Worm (Caenorhabditis elegans) whole organism, L4 larva: ENCODE data around the gene srx-23.

Experiments used
- D1046.2 ChIP-seq: fragments of 200-800 bp; sonication (Bioruptor generic); IDR thresholded peaks from 2 replicates; pipeline ENCODE4 v1.3.6; 2022; ENCODE audit warnings: missing genetic modification characterization, missing compliant biosample characterization
- F26F4.8 ChIP-seq: fragments of 200-800 bp; sonication (Bioruptor generic); conservative IDR thresholded peaks from 2 replicates; pipeline ENCODE4 v1.3.6; 2022; ENCODE audit warnings: missing genetic modification characterization, missing compliant biosample characterization
- F37D6.2 ChIP-seq: sonication (generic microtip); optimal IDR thresholded peaks from 2 replicates; lab custom pipeline; 2016; ENCODE audit warnings: mild to moderate bottlenecking, missing genetic modification characterization, missing compliant biosample characterization
- F44E2.7 ChIP-seq: fragments of 200-800 bp; sonication (Bioruptor generic); IDR thresholded peaks from 2 replicates; pipeline ENCODE4 v2.1.2; 2022; ENCODE audit warnings: missing genetic modification characterization, missing compliant biosample characterization
- F49E8.2 ChIP-seq: sonication (generic microtip); optimal IDR thresholded peaks from 2 replicates; lab custom pipeline; 2016; ENCODE audit warnings: missing compliant biosample characterization, mild to moderate bottlenecking, missing genetic modification characterization, borderline replicate concordance
- T20F7.1 ChIP-seq: fragments of 200-800 bp; sonication (Bioruptor generic); optimal IDR thresholded peaks from 2 replicates; lab custom pipeline; 2018; ENCODE audit warnings: mild to moderate bottlenecking, missing genetic modification characterization, missing compliant biosample characterization
- T26A8.4 ChIP-seq: fragments of 200-800 bp; sonication (Bioruptor generic); IDR thresholded peaks from 2 replicates; pipeline ENCODE4 v1.3.6; 2022; ENCODE audit warnings: missing genetic modification characterization, missing compliant biosample characterization
- Y105C5A.15 ChIP-seq: fragments of 200-800 bp; sonication (Bioruptor generic); IDR thresholded peaks from 2 replicates; pipeline ENCODE4 v1.3.6; 2022; ENCODE audit warnings: missing genetic modification characterization, missing compliant biosample characterization
- Y75B8A.6 ChIP-seq: fragments of 200-800 bp; sonication (Bioruptor generic); IDR thresholded peaks from 2 replicates; pipeline ENCODE4 v1.3.6; 2022; ENCODE audit warnings: missing genetic modification reagents, missing genetic modification characterization, missing compliant biosample characterization
- ZK337.2 ChIP-seq: fragments of 200-800 bp; sonication (Bioruptor generic); IDR thresholded peaks from 2 replicates; pipeline ENCODE4 v1.3.6; 2022; ENCODE audit warnings: missing genetic modification reagents, missing genetic modification characterization, missing compliant biosample characterization
- aha-1 ChIP-seq: fragments of 150-350 bp; peaks from one replicate; lab custom pipeline; 2014; ENCODE audit warnings: missing biosample characterization, missing genetic modification characterization
- attf-4 ChIP-seq: sonication (generic microtip); optimal IDR thresholded peaks from 3 replicates; lab custom pipeline; 2017; ENCODE audit warnings: missing biosample characterization, missing genetic modification characterization
- ceh-62 ChIP-seq: sonication (generic microtip); optimal IDR thresholded peaks from 2 replicates; lab custom pipeline; 2017; ENCODE audit warnings: missing biosample characterization, missing genetic modification characterization
- ctbp-1 ChIP-seq: fragments of 200-800 bp; sonication (Bioruptor generic); IDR thresholded peaks from 2 replicates; pipeline ENCODE4 v1.3.6; 2022; ENCODE audit warnings: missing genetic modification reagents, missing genetic modification characterization, missing compliant biosample characterization
- daf-16 ChIP-seq, 3 experiments: sonication (generic microtip); optimal IDR thresholded peaks; 2 replicates each; lab custom pipeline; 2016 to 2017; ENCODE audit warnings: missing genetic modification characterization in 3 of 3, missing genetic modification reagents in 3 of 3, mild to moderate bottlenecking in 2 of 3, missing compliant biosample characterization in 2 of 3, missing biosample characterization in 1 of 3, moderate library complexity in 1 of 3
- dpl-1 ChIP-seq: fragments of 150-350 bp; optimal IDR thresholded peaks from 2 replicates; lab custom pipeline; 2014; ENCODE audit warnings: missing biosample characterization, missing genetic modification reagents, missing genetic modification characterization
- duxl-1 ChIP-seq: sonication (generic microtip); optimal IDR thresholded peaks from 2 replicates; lab custom pipeline; 2016; ENCODE audit warnings: mild to moderate bottlenecking, missing genetic modification characterization, moderate library complexity, missing compliant biosample characterization; ENCODE audit not compliant: poor library complexity
- egl-27 ChIP-seq: sonication (generic microtip); optimal IDR thresholded peaks from 3 replicates; lab custom pipeline; 2017; ENCODE audit warnings: missing biosample characterization, missing genetic modification reagents, missing genetic modification characterization
- fkh-10 ChIP-seq: fragments of 150-350 bp; optimal IDR thresholded peaks from 2 replicates; lab custom pipeline; 2014; ENCODE audit warnings: missing biosample characterization, missing genetic modification reagents, missing genetic modification characterization
- hif-1 ChIP-seq, 2 experiments: sonication (generic microtip); optimal IDR thresholded peaks; 2 replicates each; lab custom pipeline; 2016 to 2017; ENCODE audit warnings: missing compliant biosample characterization in 2 of 2, missing genetic modification characterization in 2 of 2, missing genetic modification reagents in 2 of 2, missing genotype in 2 of 2, mild to moderate bottlenecking in 1 of 2
- hlh-11 ChIP-seq: fragments of 200-800 bp; sonication (Bioruptor generic); optimal IDR thresholded peaks from 2 replicates; lab custom pipeline; 2018; ENCODE audit warnings: mild to moderate bottlenecking, missing genetic modification characterization, missing compliant biosample characterization
- jun-1 ChIP-seq: fragments of 150-350 bp; optimal IDR thresholded peaks from 2 replicates; lab custom pipeline; 2014; ENCODE audit warnings: missing biosample characterization, missing genetic modification reagents, missing genetic modification characterization
- lin-38 ChIP-seq: fragments of 200-800 bp; sonication (Bioruptor generic); IDR thresholded peaks from 2 replicates; pipeline ENCODE4 v1.3.6; 2022; ENCODE audit warnings: missing genetic modification reagents, missing genetic modification characterization, missing compliant biosample characterization
- lin-39 ChIP-seq: fragments of 150-350 bp; optimal IDR thresholded peaks from 2 replicates; lab custom pipeline; 2014; ENCODE audit warnings: missing biosample characterization, missing genetic modification reagents, missing genetic modification characterization
- madf-5 ChIP-seq, 2 experiments: fragments of 200-800 bp; sonication (Bioruptor generic); IDR thresholded peaks; 2 replicates each; pipeline ENCODE4 v1.3.6; 2022; ENCODE audit warnings: missing compliant biosample characterization in 2 of 2, missing genetic modification characterization in 2 of 2
- nhr-10 ChIP-seq: fragments of 150-350 bp; optimal IDR thresholded peaks from 2 replicates; lab custom pipeline; 2014; ENCODE audit warnings: missing biosample characterization, missing genetic modification characterization
- nhr-11 ChIP-seq: fragments of 150-350 bp; optimal IDR thresholded peaks from 2 replicates; lab custom pipeline; 2014; ENCODE audit warnings: missing biosample characterization, missing genetic modification characterization
- nhr-25 ChIP-seq: sonication (generic microtip); optimal IDR thresholded peaks from 2 replicates; lab custom pipeline; 2017; ENCODE audit warnings: missing genetic modification characterization, mild to moderate bottlenecking, missing compliant biosample characterization, antibody characterized with exemption, moderate library complexity, borderline replicate concordance; ENCODE audit not compliant: insufficient read depth
- nhr-42 ChIP-seq: fragments of 200-800 bp; sonication (Bioruptor generic); IDR thresholded peaks from 2 replicates; pipeline ENCODE4 v1.3.6; 2022; ENCODE audit warnings: missing genetic modification characterization, missing compliant biosample characterization
- nhr-48 ChIP-seq: sonication (generic microtip); optimal IDR thresholded peaks from 2 replicates; lab custom pipeline; 2016; ENCODE audit warnings: mild to moderate bottlenecking, missing genetic modification characterization, missing compliant biosample characterization
- nhr-77 ChIP-seq: fragments of 150-350 bp; optimal IDR thresholded peaks from 2 replicates; lab custom pipeline; 2014; ENCODE audit warnings: missing biosample characterization, missing genetic modification characterization
- pqm-1 ChIP-seq: sonication (generic microtip); optimal IDR thresholded peaks from 2 replicates; lab custom pipeline; 2017; ENCODE audit warnings: missing biosample characterization, missing genetic modification characterization
- rbr-2 ChIP-seq: sonication (generic microtip); optimal IDR thresholded peaks from 2 replicates; lab custom pipeline; 2016; ENCODE audit warnings: missing genotype, missing genetic modification characterization, missing compliant biosample characterization
- saeg-2 ChIP-seq: fragments of 200-800 bp; sonication (Bioruptor generic); IDR thresholded peaks from 2 replicates; pipeline ENCODE4 v1.3.6; 2022; ENCODE audit warnings: missing genetic modification reagents, missing genetic modification characterization, missing compliant biosample characterization
- sdz-12 ChIP-seq: fragments of 200-800 bp; sonication (Bioruptor generic); optimal IDR thresholded peaks from 2 replicates; lab custom pipeline; 2018; ENCODE audit warnings: mild to moderate bottlenecking, missing genetic modification characterization, missing compliant biosample characterization
- skn-1 ChIP-seq: fragments of 150-350 bp; optimal IDR thresholded peaks from 2 replicates; lab custom pipeline; 2014; ENCODE audit warnings: missing biosample characterization, missing genetic modification characterization
- snpc-1.2 ChIP-seq: fragments of 200-800 bp; sonication (Bioruptor generic); IDR thresholded peaks from 2 replicates; pipeline ENCODE4 v1.3.6; 2022; ENCODE audit warnings: missing genetic modification reagents, missing genetic modification characterization, missing compliant biosample characterization
- spr-1 ChIP-seq: sonication (generic microtip); optimal IDR thresholded peaks from 2 replicates; lab custom pipeline; 2016; ENCODE audit warnings: mild to moderate bottlenecking, missing genetic modification characterization, missing compliant biosample characterization
- tag-97 ChIP-seq: fragments of 200-800 bp; sonication (Bioruptor generic); IDR thresholded peaks from 2 replicates; pipeline ENCODE4 v1.3.6; 2022; ENCODE audit warnings: missing genetic modification characterization, missing compliant biosample characterization
- tra-1 ChIP-seq: fragments of 200-800 bp; sonication (Bioruptor generic); IDR thresholded peaks from 2 replicates; pipeline ENCODE4 v1.3.6; 2022; ENCODE audit warnings: missing genetic modification reagents, missing genetic modification characterization, missing compliant biosample characterization
- vab-7 ChIP-seq: fragments of 200-800 bp; sonication (Bioruptor generic); IDR thresholded peaks from 2 replicates; pipeline ENCODE4 v1.3.6; 2022; ENCODE audit warnings: missing genetic modification reagents, missing genetic modification characterization, missing compliant biosample characterization
- zag-1 ChIP-seq: fragments of 150-350 bp; optimal IDR thresholded peaks from 2 replicates; lab custom pipeline; 2014; ENCODE audit warnings: missing biosample characterization, missing genetic modification characterization
- zfp-3 ChIP-seq: fragments of 200-800 bp; sonication (Bioruptor generic); conservative IDR thresholded peaks from 2 replicates; pipeline ENCODE4 v1.3.6; 2022; ENCODE audit warnings: missing genetic modification reagents, missing genetic modification characterization, missing compliant biosample characterization
- zip-2 ChIP-seq: fragments of 150-350 bp; optimal IDR thresholded peaks from 2 replicates; lab custom pipeline; 2014; ENCODE audit warnings: missing biosample characterization, missing genetic modification characterization
- ztf-11 ChIP-seq: fragments of 150-350 bp; optimal IDR thresholded peaks from 2 replicates; lab custom pipeline; 2014; ENCODE audit warnings: missing biosample characterization, missing genetic modification characterization

Gene srx-23

DNA sequence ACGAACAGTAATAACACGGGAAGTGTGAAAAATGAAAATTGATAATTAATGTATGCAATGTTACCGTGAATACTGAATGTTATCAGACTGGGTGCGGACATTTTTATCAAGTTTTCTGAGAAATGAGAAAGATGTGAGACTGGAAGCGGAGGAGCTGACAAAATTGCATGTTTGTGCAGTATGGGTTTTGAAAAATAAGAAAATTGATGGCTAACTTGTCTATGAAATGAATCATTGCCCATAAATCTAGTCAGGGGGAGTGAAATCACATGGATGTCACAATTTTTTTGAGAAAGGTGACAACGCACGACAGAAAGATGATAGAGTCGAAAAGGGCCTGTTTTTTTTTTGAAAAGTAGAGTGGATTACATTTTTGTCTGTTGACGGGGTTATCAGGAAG, 10.8 kb upstream of the srx-23 start, which contains the start of gene sru-24:
TSS of gene sru-24 (minus strand) at position 101 of the 400 bp plus-strand sequence.
- TF ChIP-seq ztf-11 (no peak), saeg-2 (no peak)

DNA sequence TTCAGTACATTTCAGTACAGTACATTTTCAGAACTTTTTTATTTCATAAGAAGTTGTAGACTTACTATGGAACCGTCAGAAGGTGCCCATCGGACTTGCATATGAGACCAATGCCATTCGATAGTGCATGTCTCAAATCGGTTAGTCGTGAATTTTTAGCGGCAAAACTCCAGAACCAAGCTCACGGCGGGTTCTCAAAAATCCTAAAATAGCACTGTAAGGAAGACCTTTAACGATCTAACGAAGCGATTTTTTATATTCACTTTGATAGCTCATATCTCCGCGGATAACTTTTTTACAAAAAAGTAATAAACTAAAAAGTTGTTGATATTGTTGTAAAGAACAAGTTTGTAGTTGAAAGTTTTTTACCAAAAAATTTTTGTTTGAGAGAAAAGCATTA, 7.9 kb upstream of the srx-23 start, which contains the start of gene sru-25:
TSS of gene sru-25 (minus strand) at position 101 of the 400 bp plus-strand sequence.
- TF ChIP-seq F26F4.8 (GFP tag; lab: Robert Waterston, UW) = no peak

DNA sequence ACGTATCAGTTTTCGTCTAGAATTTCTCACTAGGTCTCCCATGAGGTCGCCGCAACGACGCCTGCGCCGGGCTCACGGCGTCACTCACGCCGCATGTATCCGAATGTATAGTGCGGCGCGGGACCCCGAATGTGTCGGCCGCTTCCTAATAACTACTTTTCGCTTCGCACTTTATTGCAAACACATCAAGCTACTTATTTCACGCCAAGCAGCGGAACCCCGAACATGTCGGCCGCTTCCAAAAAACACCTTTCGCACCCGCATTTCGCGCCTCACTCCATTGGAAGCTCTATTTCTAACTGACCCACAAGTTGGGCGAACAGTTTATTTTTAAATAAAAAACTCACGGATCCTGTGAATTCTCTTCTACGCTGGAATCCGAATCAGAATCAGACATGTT, 6.0 kb upstream of the srx-23 start:
- no peak for TF ChIP-seq nhr-77
- TF ChIP-seq F44E2.7 (GFP tag; lab: Robert Waterston, UW) = no peak
- TF ChIP-seq rbr-2 (tag; lab: Kevin White, UChicago) = no peak
- no peak for TF ChIP-seq nhr-48 (tag; lab: Kevin White, UChicago)
- TF ChIP-seq nhr-42 = no peak
- no peak for TF ChIP-seq madf-5 (GFP tag; IDR thresholded peaks at IDR 0.05; lab: Robert Waterston, UW)
- TF ChIP-seq lin-39 = no peak
- TF ChIP-seq zag-1 (tag; lab: Kevin White, UChicago) = no peak
- no peak for TF ChIP-seq Y105C5A.15
- TF ChIP-seq zip-2 (tag; lab: Kevin White, UChicago) = no peak
- no peak for TF ChIP-seq D1046.2 (GFP tag; lab: Robert Waterston, UW)
- no peak for TF ChIP-seq nhr-11 (tag; lab: Kevin White, UChicago)

DNA sequence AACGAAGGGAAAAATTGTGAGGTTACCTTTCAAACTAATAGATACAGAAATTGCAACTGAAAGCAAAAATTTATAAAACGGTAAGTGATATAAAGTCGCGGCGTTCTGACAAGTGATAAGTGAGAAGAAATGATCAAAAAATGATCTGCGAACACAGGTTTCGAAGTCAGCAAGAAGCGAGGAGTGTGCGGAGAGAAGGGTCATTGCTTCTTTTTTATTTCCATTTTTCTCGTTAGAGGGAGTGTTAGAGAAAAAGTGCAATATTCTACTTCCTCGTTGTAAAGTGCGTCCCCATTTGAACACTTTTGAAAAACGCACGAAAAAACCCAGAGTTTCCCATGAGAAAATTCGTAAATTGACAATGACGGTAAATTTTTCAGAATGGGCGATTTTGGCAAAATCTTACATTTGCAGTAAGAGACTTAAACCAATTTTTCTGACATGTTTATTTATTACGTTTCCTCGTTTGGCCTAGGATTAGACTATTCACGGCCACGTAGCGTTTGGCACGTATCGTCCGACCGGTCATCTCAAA, 5.5 kb upstream of the srx-23 start, which contains the start of the genes fbxa-72 and srx-21:
TSS of gene fbxa-72 (minus strand) at position 204 of the 535 bp plus-strand sequence.
TSS of gene srx-21 (plus strand) at position 485 of the 535 bp plus-strand sequence.
- TF ChIP-seq tra-1 (no peak), nhr-25 (peak; percentile 51), T26A8.4 (GFP tag; lab: Robert Waterston, UW) (no peak), dpl-1 (no peak), Y105C5A.15 (no peak), skn-1 (no peak), daf-16 (GFP tag; optimal IDR thresholded peaks at IDR 0.05; lab: Kevin White, UChicago) (no peak), daf-16 (tag; optimal IDR thresholded peaks at IDR 0.05; lab: Kevin White, UChicago) (no peak), nhr-11 (tag; lab: Kevin White, UChicago) (no peak), hlh-11 (tag; lab: Kevin White, UChicago) (peak; percentile 52), duxl-1 (tag; lab: Kevin White, UChicago) (peak; percentile 17), zag-1 (tag; lab: Kevin White, UChicago) (no peak), zfp-3 (GFP tag; lab: Robert Waterston, UW) (no peak), hif-1 (tag; optimal IDR thresholded peaks at IDR 0.05; lab: Kevin White, UChicago) (peak in 1 of 2 experiments; percentile 57), pqm-1 (peak; percentile 62), egl-27 (no peak), attf-4 (no peak), ZK337.2 (GFP tag; lab: Robert Waterston, UW) (no peak), ctbp-1 (GFP tag; lab: Robert Waterston, UW) (no peak), D1046.2 (GFP tag; lab: Robert Waterston, UW) (no peak), ceh-62 (tag; lab: Kevin White, UChicago) (no peak), nhr-10 (tag; lab: Kevin White, UChicago) (no peak), Y75B8A.6 (GFP tag; lab: Robert Waterston, UW) (no peak), F26F4.8 (GFP tag; lab: Robert Waterston, UW) (no peak), fkh-10 (GFP tag; lab: Kevin White, UChicago) (no peak), saeg-2 (no peak), lin-39 (no peak), F37D6.2 (tag; lab: Kevin White, UChicago) (no peak), spr-1 (tag; lab: Kevin White, UChicago) (no peak), lin-38 (GFP tag; lab: Robert Waterston, UW) (no peak), aha-1 (tag; lab: Kevin White, UChicago) (peak; percentile 65), snpc-1.2 (no peak), vab-7 (GFP tag; lab: Robert Waterston, UW) (no peak), sdz-12 (GFP tag; lab: Kevin White, UChicago) (no peak), jun-1 (no peak), T20F7.1 (GFP tag; lab: Kevin White, UChicago) (no peak), F49E8.2 (tag; lab: Kevin White, UChicago) (no peak), tag-97 (no peak)
